Worm (Caenorhabditis elegans) whole organism, mixed stage, embryonic: Measurements from ENCODE around the gene Y44A6D.7.

ENCODE experiments used
- blmp-1 ChIP-seq: fragments of 150-350 bp; optimal IDR thresholded peaks from 2 replicates; lab custom pipeline; 2014; ENCODE audit warnings: missing biosample characterization, missing genetic modification characterization
- ces-1 ChIP-seq: fragments of 150-350 bp; optimal IDR thresholded peaks from 2 replicates; lab custom pipeline; 2014; ENCODE audit warnings: missing biosample characterization, missing genetic modification reagents, missing genetic modification characterization
- elt-3 ChIP-seq: fragments of 150-350 bp; optimal IDR thresholded peaks from 2 replicates; lab custom pipeline; 2014; ENCODE audit warnings: missing biosample characterization, missing genetic modification characterization
- hlh-1 ChIP-seq: fragments of 150-350 bp; optimal IDR thresholded peaks from 2 replicates; lab custom pipeline; 2014; ENCODE audit warnings: missing biosample characterization, missing genetic modification reagents, missing genetic modification characterization
- lin-13 ChIP-seq: fragments of 150-350 bp; optimal IDR thresholded peaks from 2 replicates; lab custom pipeline; 2014; ENCODE audit warnings: missing biosample characterization, missing genetic modification characterization
- lsy-2 ChIP-seq: fragments of 150-350 bp; optimal IDR thresholded peaks from 2 replicates; lab custom pipeline; 2014; ENCODE audit warnings: missing biosample characterization, missing genetic modification characterization
- mab-5 ChIP-seq: fragments of 150-350 bp; optimal IDR thresholded peaks from 2 replicates; lab custom pipeline; 2014; ENCODE audit warnings: missing biosample characterization, missing genetic modification characterization
- mep-1 ChIP-seq: fragments of 150-350 bp; optimal IDR thresholded peaks from 2 replicates; lab custom pipeline; 2017; ENCODE audit warnings: missing biosample characterization, missing genetic modification reagents, missing genetic modification characterization, inconsistent platforms
- nhr-12 ChIP-seq: fragments of 150-350 bp; optimal IDR thresholded peaks from 2 replicates; lab custom pipeline; 2014; ENCODE audit warnings: missing biosample characterization, missing genetic modification characterization
- nhr-76 ChIP-seq: sonication (generic microtip); optimal IDR thresholded peaks from 2 replicates; lab custom pipeline; 2017; ENCODE audit warnings: missing biosample characterization, missing genetic modification characterization
- pha-4 ChIP-seq: fragments of 150-350 bp; optimal IDR thresholded peaks from 2 replicates; lab custom pipeline; 2018; ENCODE audit warnings: missing biosample characterization, missing genetic modification reagents, missing genetic modification characterization
- tbx-8 ChIP-seq: fragments of 200-800 bp; sonication (Bioruptor generic); optimal IDR thresholded peaks from 2 replicates; lab custom pipeline; 2018; ENCODE audit warnings: mild to moderate bottlenecking, missing genetic modification characterization, moderate library complexity, missing compliant biosample characterization

ce11 chrV:20815842-20816241 lies 1.3 kb downstream of the Y44A6D.7 start, which contains the start of gene sshk-1:
- TF ChIP-seq nhr-12 (tag; lab: Kevin White, UChicago) (no peak), hlh-1 (tag; lab: Kevin White, UChicago) (no peak), tbx-8 (GFP tag; lab: Kevin White, UChicago) (no peak), lin-13 (tag; lab: Kevin White, UChicago) (no peak), ces-1 (GFP tag; lab: Kevin White, UChicago) (no peak), nhr-76 (tag; lab: Kevin White, UChicago) (no peak), elt-3 (no peak), blmp-1 (tag; lab: Kevin White, UChicago) (no peak), mep-1 (tag; lab: Kevin White, UChicago) (no peak), pha-4 (tag; lab: Kevin White, UChicago) (no peak), lsy-2 (tag; lab: Kevin White, UChicago) (no peak), mab-5 (tag; lab: Kevin White, UChicago) (no peak)
